Worm (Caenorhabditis elegans) whole organism, L4 larva: ENCODE measurements around the gene ttr-18.
A peak's percentile ranks its signal among the peaks of the same experiment; 100 is the strongest.

Source experiments
- D1046.2 ChIP-seq: fragments of 200-800 bp; sonication (Bioruptor generic); IDR thresholded peaks from 2 replicates; pipeline ENCODE4 v1.3.6; 2022; ENCODE audit warnings: missing genetic modification characterization, missing compliant biosample characterization
- F10B5.3 ChIP-seq: sonication (generic microtip); optimal IDR thresholded peaks from 2 replicates; lab custom pipeline; 2016; ENCODE audit warnings: mild to moderate bottlenecking, missing genetic modification characterization, missing compliant biosample characterization
- F26F4.8 ChIP-seq: fragments of 200-800 bp; sonication (Bioruptor generic); conservative IDR thresholded peaks from 2 replicates; pipeline ENCODE4 v1.3.6; 2022; ENCODE audit warnings: missing genetic modification characterization, missing compliant biosample characterization
- R02D3.7 ChIP-seq: fragments of 150-350 bp; sonication (generic microtip); optimal IDR thresholded peaks from 3 replicates; lab custom pipeline; 2014; ENCODE audit warnings: missing biosample characterization, missing genetic modification characterization
- T26A8.4 ChIP-seq: fragments of 200-800 bp; sonication (Bioruptor generic); IDR thresholded peaks from 2 replicates; pipeline ENCODE4 v1.3.6; 2022; ENCODE audit warnings: missing genetic modification characterization, missing compliant biosample characterization
- Y48G9A.11 ChIP-seq: fragments of 200-800 bp; sonication (Bioruptor generic); IDR thresholded peaks from 2 replicates; pipeline ENCODE4 v1.3.6; 2022; ENCODE audit warnings: missing genetic modification reagents, missing genetic modification characterization, missing compliant biosample characterization
- Y75B8A.6 ChIP-seq: fragments of 200-800 bp; sonication (Bioruptor generic); IDR thresholded peaks from 2 replicates; pipeline ENCODE4 v1.3.6; 2022; ENCODE audit warnings: missing genetic modification reagents, missing genetic modification characterization, missing compliant biosample characterization
- ZK337.2 ChIP-seq: fragments of 200-800 bp; sonication (Bioruptor generic); IDR thresholded peaks from 2 replicates; pipeline ENCODE4 v1.3.6; 2022; ENCODE audit warnings: missing genetic modification reagents, missing genetic modification characterization, missing compliant biosample characterization
- ZK546.5 ChIP-seq, 2 experiments: sonication (generic microtip); optimal IDR thresholded peaks; 2 replicates each; lab custom pipeline; 2017; ENCODE audit warnings: missing biosample characterization in 2 of 2, missing genetic modification characterization in 2 of 2
- ceh-28 ChIP-seq: fragments of 150-350 bp; optimal IDR thresholded peaks from 2 replicates; lab custom pipeline; 2014; ENCODE audit warnings: missing biosample characterization, missing genetic modification reagents, missing genetic modification characterization
- ceh-32 ChIP-seq: sonication (generic microtip); optimal IDR thresholded peaks from 2 replicates; lab custom pipeline; 2016; ENCODE audit warnings: mild to moderate bottlenecking, missing genetic modification characterization, missing compliant biosample characterization; ENCODE audit not compliant: poor library complexity
- ceh-62 ChIP-seq: sonication (generic microtip); optimal IDR thresholded peaks from 2 replicates; lab custom pipeline; 2017; ENCODE audit warnings: missing biosample characterization, missing genetic modification characterization
- ceh-82 ChIP-seq: sonication (generic microtip); optimal IDR thresholded peaks from 2 replicates; lab custom pipeline; 2017; ENCODE audit warnings: missing biosample characterization, missing genetic modification characterization
- ces-1 ChIP-seq: fragments of 150-350 bp; sonication (generic microtip); optimal IDR thresholded peaks from 4 replicates; lab custom pipeline; 2014; ENCODE audit warnings: missing biosample characterization, missing genetic modification reagents, missing genetic modification characterization
- cey-2 ChIP-seq: sonication (generic microtip); optimal IDR thresholded peaks from 3 replicates; lab custom pipeline; 2017; ENCODE audit warnings: missing genetic modification characterization, mild to moderate bottlenecking, missing compliant biosample characterization, antibody characterized with exemption, borderline replicate concordance; ENCODE audit not compliant: insufficient read depth
- daf-19 ChIP-seq: fragments of 200-800 bp; sonication (Bioruptor generic); conservative IDR thresholded peaks from 2 replicates; pipeline ENCODE4 v1.3.6; 2022; ENCODE audit warnings: missing genetic modification characterization, missing compliant biosample characterization
- daf-8 ChIP-seq: fragments of 200-800 bp; sonication (Bioruptor generic); IDR thresholded peaks from 2 replicates; pipeline ENCODE4 v1.3.6; 2022; ENCODE audit warnings: missing genetic modification characterization, missing compliant biosample characterization
- dmd-6 ChIP-seq: fragments of 200-800 bp; sonication (Bioruptor generic); IDR thresholded peaks from 2 replicates; pipeline ENCODE4 v1.3.6; 2022; ENCODE audit warnings: missing genetic modification reagents, missing genetic modification characterization, missing compliant biosample characterization
- dmd-9 ChIP-seq: fragments of 200-800 bp; sonication (Bioruptor generic); IDR thresholded peaks from 2 replicates; pipeline ENCODE4 v1.3.6; 2022; ENCODE audit warnings: missing genetic modification reagents, missing genetic modification characterization, missing compliant biosample characterization
- dve-1 ChIP-seq: sonication (generic microtip); optimal IDR thresholded peaks from 2 replicates; lab custom pipeline; 2017; ENCODE audit warnings: antibody characterized with exemption, mild to moderate bottlenecking, missing genetic modification characterization, missing compliant biosample characterization; ENCODE audit not compliant: insufficient read depth
- egl-27 ChIP-seq: sonication (generic microtip); optimal IDR thresholded peaks from 3 replicates; lab custom pipeline; 2017; ENCODE audit warnings: missing biosample characterization, missing genetic modification reagents, missing genetic modification characterization
- gei-8 ChIP-seq: fragments of 200-800 bp; sonication (Bioruptor generic); optimal IDR thresholded peaks from 2 replicates; lab custom pipeline; 2018; ENCODE audit warnings: mild to moderate bottlenecking, missing genetic modification characterization, missing compliant biosample characterization
- hmg-1.1 ChIP-seq: fragments of 200-800 bp; sonication (Bioruptor generic); IDR thresholded peaks from 2 replicates; pipeline ENCODE4 v1.3.6; 2022; ENCODE audit warnings: missing genetic modification reagents, missing genetic modification characterization, missing compliant biosample characterization
- lin-15B ChIP-seq: fragments of 150-350 bp; sonication (generic microtip); optimal IDR thresholded peaks from 3 replicates; lab custom pipeline; 2014; ENCODE audit warnings: missing biosample characterization, missing genetic modification characterization
- lin-38 ChIP-seq: fragments of 200-800 bp; sonication (Bioruptor generic); IDR thresholded peaks from 2 replicates; pipeline ENCODE4 v1.3.6; 2022; ENCODE audit warnings: missing genetic modification reagents, missing genetic modification characterization, missing compliant biosample characterization
- lir-3 ChIP-seq: sonication (generic microtip); optimal IDR thresholded peaks from 2 replicates; lab custom pipeline; 2016; ENCODE audit warnings: mild to moderate bottlenecking, missing genetic modification characterization, missing compliant biosample characterization
- lsy-2 ChIP-seq, 2 experiments: fragments of 150-350 bp in 1 of 2; sonication (generic microtip) in 1 of 2; optimal IDR thresholded peaks; 2 replicates each; lab custom pipeline; 2014 to 2017; ENCODE audit warnings: missing biosample characterization in 2 of 2, missing genetic modification characterization in 2 of 2
- madf-9 ChIP-seq: fragments of 200-800 bp; sonication (Bioruptor generic); conservative IDR thresholded peaks from 2 replicates; pipeline ENCODE4 v1.3.6; 2022; ENCODE audit warnings: missing genetic modification reagents, missing genetic modification characterization, missing compliant biosample characterization
- mep-1 ChIP-seq: fragments of 150-350 bp; sonication (generic microtip); optimal IDR thresholded peaks from 3 replicates; lab custom pipeline; 2014; ENCODE audit warnings: missing biosample characterization, missing genetic modification characterization
- mes-2 ChIP-seq: sonication (generic microtip); optimal IDR thresholded peaks from 2 replicates; lab custom pipeline; 2016; ENCODE audit warnings: missing genotype, mild to moderate bottlenecking, missing genetic modification characterization, missing compliant biosample characterization; ENCODE audit not compliant: poor library complexity, severe bottlenecking
- mxl-2 ChIP-seq: fragments of 200-800 bp; sonication (Bioruptor generic); conservative IDR thresholded peaks from 2 replicates; pipeline ENCODE4 v1.3.6; 2022; ENCODE audit warnings: missing genetic modification reagents, missing genetic modification characterization, missing compliant biosample characterization
- mxl-3 ChIP-seq: fragments of 200-800 bp; sonication (Bioruptor generic); optimal IDR thresholded peaks from 2 replicates; lab custom pipeline; 2018; ENCODE audit warnings: mild to moderate bottlenecking, missing genetic modification characterization, missing compliant biosample characterization
- nhr-10 ChIP-seq: fragments of 150-350 bp; optimal IDR thresholded peaks from 2 replicates; lab custom pipeline; 2014; ENCODE audit warnings: missing biosample characterization, missing genetic modification characterization
- nhr-11 ChIP-seq: fragments of 150-350 bp; optimal IDR thresholded peaks from 2 replicates; lab custom pipeline; 2014; ENCODE audit warnings: missing biosample characterization, missing genetic modification characterization
- nhr-28 ChIP-seq: fragments of 150-350 bp; optimal IDR thresholded peaks from 2 replicates; lab custom pipeline; 2014; ENCODE audit warnings: missing biosample characterization, missing genetic modification characterization
- pha-4 ChIP-seq, 2 experiments: fragments of 150-350 bp in 1 of 2; fragments of 200-800 bp in 1 of 2; sonication (Bioruptor generic) in 1 of 2; IDR thresholded peaks in 1 of 2; optimal IDR thresholded peaks in 1 of 2; 2 replicates each; pipeline versions ENCODE4 v1.3.6 to Lab custom; 2014 to 2022; ENCODE audit warnings: missing genetic modification characterization in 2 of 2, missing genetic modification reagents in 2 of 2, missing biosample characterization in 1 of 2, missing compliant biosample characterization in 1 of 2
- php-3 ChIP-seq: fragments of 200-800 bp; sonication (Bioruptor generic); IDR thresholded peaks from 2 replicates; pipeline ENCODE4 v1.3.6; 2022; ENCODE audit warnings: missing genetic modification reagents, missing genetic modification characterization, missing compliant biosample characterization
- pqm-1 ChIP-seq: sonication (generic microtip); optimal IDR thresholded peaks from 2 replicates; lab custom pipeline; 2017; ENCODE audit warnings: missing biosample characterization, missing genetic modification characterization
- rbr-2 ChIP-seq: sonication (generic microtip); optimal IDR thresholded peaks from 2 replicates; lab custom pipeline; 2016; ENCODE audit warnings: missing genotype, missing genetic modification characterization, missing compliant biosample characterization
- sdz-12 ChIP-seq: fragments of 200-800 bp; sonication (Bioruptor generic); optimal IDR thresholded peaks from 2 replicates; lab custom pipeline; 2018; ENCODE audit warnings: mild to moderate bottlenecking, missing genetic modification characterization, missing compliant biosample characterization
- set-16 ChIP-seq: fragments of 200-800 bp; sonication (Bioruptor generic); IDR thresholded peaks from 2 replicates; pipeline ENCODE4 v1.3.6; 2022; ENCODE audit warnings: missing genetic modification reagents, missing genetic modification characterization, missing compliant biosample characterization
- skn-1 ChIP-seq: fragments of 150-350 bp; optimal IDR thresholded peaks from 2 replicates; lab custom pipeline; 2014; ENCODE audit warnings: missing biosample characterization, missing genetic modification characterization
- snpc-4 ChIP-seq: fragments of 150-350 bp; optimal IDR thresholded peaks from 2 replicates; lab custom pipeline; 2014; ENCODE audit warnings: missing biosample characterization, missing genetic modification characterization
- spr-3 ChIP-seq: fragments of 200-800 bp; sonication (Bioruptor generic); optimal IDR thresholded peaks from 2 replicates; lab custom pipeline; 2018; ENCODE audit warnings: mild to moderate bottlenecking, missing genetic modification characterization, missing compliant biosample characterization
- tra-1 ChIP-seq: fragments of 200-800 bp; sonication (Bioruptor generic); IDR thresholded peaks from 2 replicates; pipeline ENCODE4 v1.3.6; 2022; ENCODE audit warnings: missing genetic modification reagents, missing genetic modification characterization, missing compliant biosample characterization
- unc-130 ChIP-seq: sonication (generic microtip); optimal IDR thresholded peaks from 2 replicates; lab custom pipeline; 2016; ENCODE audit warnings: missing genetic modification reagents, missing genetic modification characterization, missing compliant biosample characterization
- unc-39 ChIP-seq: sonication (generic microtip); optimal IDR thresholded peaks from 2 replicates; lab custom pipeline; 2017; ENCODE audit warnings: missing biosample characterization, missing genetic modification characterization
- vab-7 ChIP-seq: fragments of 200-800 bp; sonication (Bioruptor generic); IDR thresholded peaks from 2 replicates; pipeline ENCODE4 v1.3.6; 2022; ENCODE audit warnings: missing genetic modification reagents, missing genetic modification characterization, missing compliant biosample characterization
- zip-11 ChIP-seq: fragments of 200-800 bp; sonication (Bioruptor generic); IDR thresholded peaks from 2 replicates; pipeline ENCODE4 v1.3.6; 2022; ENCODE audit warnings: missing genetic modification characterization, missing compliant biosample characterization
- ztf-7 ChIP-seq: fragments of 150-350 bp; optimal IDR thresholded peaks from 2 replicates; lab custom pipeline; 2014; ENCODE audit warnings: missing biosample characterization, missing genetic modification characterization

ttr-18 gene

DNA sequence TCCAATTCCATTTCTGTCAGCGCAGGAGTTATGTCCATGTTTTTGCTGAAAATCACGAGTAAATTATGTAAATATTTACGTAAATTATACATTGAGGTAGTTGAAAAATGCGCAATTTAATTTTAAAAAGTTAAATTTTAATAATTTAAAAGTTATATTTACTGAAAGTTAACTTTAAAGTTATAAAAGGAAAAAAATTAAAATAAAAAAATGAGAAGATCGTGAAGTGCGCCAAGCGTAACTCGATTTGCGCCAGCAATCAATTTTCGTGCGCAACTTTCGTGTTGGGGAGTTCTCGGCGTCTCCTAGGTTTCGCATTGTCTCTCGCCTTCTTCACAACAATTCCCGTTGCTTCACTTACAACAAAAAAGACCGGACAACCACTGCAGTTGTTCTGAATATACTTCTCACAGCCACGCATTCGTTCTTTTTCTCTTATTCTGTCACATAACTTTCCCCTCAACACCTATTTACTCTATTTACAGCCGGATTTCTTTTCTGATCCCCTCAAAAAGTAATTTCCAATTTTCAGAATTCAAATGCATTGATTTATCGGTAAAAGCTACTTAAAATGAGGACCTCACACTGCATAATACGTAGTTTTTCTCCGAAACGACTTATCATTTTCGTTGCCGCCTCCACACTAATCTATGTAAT lies 12.9 kb downstream of the ttr-18 start, which contains the start of the genes metl-1 and W02B12.11 (continued):
- TF ChIP-seq lin-38: peak; percentile 88
- TF ChIP-seq daf-19 (GFP tag; lab: Robert Waterston, UW): no peak
- TF ChIP-seq hmg-1.1: peak; percentile 87
- TF ChIP-seq sdz-12 (GFP tag; lab: Kevin White, UChicago): no peak
- TF ChIP-seq Y48G9A.11: peak; percentile 47; the same call in 1 of the 2 replicates
- TF ChIP-seq zip-11 (GFP tag; lab: Robert Waterston, UW): no peak
- TF ChIP-seq F26F4.8 (GFP tag; lab: Robert Waterston, UW): no peak
- no peak for TF ChIP-seq mxl-2 (GFP tag; lab: Robert Waterston, UW)
- TF ChIP-seq lin-15B (tag; lab: Kevin White, UChicago): no peak
- TF ChIP-seq unc-130: peak; percentile 53
- TF ChIP-seq madf-9 (GFP tag; lab: Robert Waterston, UW): peak; percentile 62
- TF ChIP-seq lir-3: no peak
- TF ChIP-seq ztf-7: no peak
- peak; percentile 32; the same call in 1 of the 2 replicates for TF ChIP-seq set-16 (GFP tag; lab: Robert Waterston, UW)
- no peak for TF ChIP-seq nhr-10 (tag; lab: Kevin White, UChicago)
- no peak for TF ChIP-seq nhr-28
- TF ChIP-seq mxl-3 (GFP tag; lab: Kevin White, UChicago): peak; percentile 24
- 0 out of 2 replicates have a peak, but pooled peaks have one; percentile 45 for TF ChIP-seq tra-1
- peak; percentile 37; the same call in 1 of the 2 replicates for TF ChIP-seq php-3 (GFP tag; lab: Robert Waterston, UW)
- no peak for TF ChIP-seq ZK546.5 (tag; optimal IDR thresholded peaks at IDR 0.05; lab: Kevin White, UChicago)
- TF ChIP-seq Y75B8A.6 (GFP tag; lab: Robert Waterston, UW): no peak
- TF ChIP-seq pqm-1: no peak
- TF ChIP-seq gei-8 (GFP tag; lab: Kevin White, UChicago): no peak
- peak; percentile 83 for TF ChIP-seq rbr-2 (tag; lab: Kevin White, UChicago)
- no peak for TF ChIP-seq daf-8
- peak; percentile 88 for TF ChIP-seq dve-1 (tag; lab: Kevin White, UChicago)
- TF ChIP-seq nhr-11 (tag; lab: Kevin White, UChicago): peak; percentile 7
- no peak for TF ChIP-seq dmd-9 (GFP tag; lab: Robert Waterston, UW)
- TF ChIP-seq spr-3: peak; percentile 71
- TF ChIP-seq ceh-32: no peak
- peak; percentile 52 to 90 for TF ChIP-seq lsy-2 (tag; optimal IDR thresholded peaks at IDR 0.05; lab: Kevin White, UChicago)
- no peak for TF ChIP-seq D1046.2
- peak; percentile 53 for TF ChIP-seq F10B5.3
- no peak for TF ChIP-seq ceh-62 (tag; lab: Kevin White, UChicago)
- TF ChIP-seq mes-2 (tag; lab: Kevin White, UChicago): peak; percentile 93
- no peak for TF ChIP-seq cey-2
- no peak for TF ChIP-seq unc-39
- TF ChIP-seq ceh-28 (tag; lab: Kevin White, UChicago): no peak
- TF ChIP-seq ZK337.2 (GFP tag; lab: Robert Waterston, UW): no peak
- peak; percentile 89 for TF ChIP-seq mep-1
- TF ChIP-seq egl-27: no peak
- no peak for TF ChIP-seq skn-1 (tag; lab: Kevin White, UChicago)
- no peak for TF ChIP-seq ces-1 (GFP tag; lab: Kevin White, UChicago)
- TF ChIP-seq snpc-4 (tag; lab: Kevin White, UChicago): no peak
- peak; percentile 84 for TF ChIP-seq pha-4 (GFP tag; IDR thresholded peaks at IDR 0.05; lab: Robert Waterston, UW)
- peak; percentile 14 for TF ChIP-seq pha-4 (tag; optimal IDR thresholded peaks at IDR 0.05; lab: Kevin White, UChicago)
- TF ChIP-seq ceh-82 (tag; lab: Kevin White, UChicago): no peak
- peak; percentile 92 for TF ChIP-seq T26A8.4 (GFP tag; lab: Robert Waterston, UW)
- no peak for TF ChIP-seq R02D3.7
- no peak for TF ChIP-seq vab-7
- peak; percentile 74 for TF ChIP-seq dmd-6 (GFP tag; lab: Robert Waterston, UW)
